Fruit fly (Drosophila melanogaster) whole organism, embryonic: Measurements from ENCODE around the gene CG7248.
A peak's percentile ranks its signal among the peaks of the same experiment; 100 is the strongest.

Experiments
- BEAF-32 ChIP-seq: fragments of 200-800 bp; sonication (Bioruptor generic); optimal IDR thresholded peaks from 3 replicates; lab custom pipeline; 2017; ENCODE audit warnings: missing biosample characterization, missing genetic modification characterization, mild to moderate bottlenecking, moderate library complexity, missing genetic modification reagents
- Bteb2 ChIP-seq: fragments of 200-800 bp; sonication (Bioruptor generic); optimal IDR thresholded peaks from 2 replicates; lab custom pipeline; 2016; ENCODE audit warnings: missing biosample characterization, missing genetic modification characterization
- CG10565 ChIP-seq: fragments of 200-800 bp; sonication (Bioruptor generic); optimal IDR thresholded peaks from 3 replicates; lab custom pipeline; 2016; ENCODE audit warnings: missing biosample characterization, mild to moderate bottlenecking, missing genetic modification characterization
- CG11085 ChIP-seq: fragments of 200-800 bp; sonication (Bioruptor generic); IDR thresholded peaks from 2 replicates; pipeline ENCODE4 v1.3.6; 2022; ENCODE audit warnings: missing biosample characterization, missing genetic modification characterization
- CG11723 ChIP-seq: fragments of 200-800 bp; sonication (Bioruptor generic); optimal IDR thresholded peaks from 2 replicates; lab custom pipeline; 2017; ENCODE audit warnings: missing biosample characterization, mild to moderate bottlenecking, missing genetic modification characterization
- CG12942 ChIP-seq: fragments of 200-800 bp; sonication (Bioruptor generic); optimal IDR thresholded peaks from 3 replicates; lab custom pipeline; 2016; ENCODE audit warnings: missing biosample characterization, missing genetic modification characterization
- CG14710 ChIP-seq: fragments of 200-800 bp; sonication (Bioruptor generic); optimal IDR thresholded peaks from 3 replicates; lab custom pipeline; 2019; ENCODE audit warnings: missing biosample characterization, mild to moderate bottlenecking, missing genetic modification characterization, moderate library complexity
- CG1603 ChIP-seq: fragments of 200-800 bp; sonication (Bioruptor generic); optimal IDR thresholded peaks from 2 replicates; lab custom pipeline; 2019; ENCODE audit warnings: missing biosample characterization, mild to moderate bottlenecking, missing genetic modification characterization, moderate library complexity
- CG16813 ChIP-seq: fragments of 200-800 bp; sonication (Bioruptor generic); IDR thresholded peaks from 3 replicates; pipeline ENCODE4 v1.3.6; 2022; ENCODE audit warnings: missing biosample characterization, missing genetic modification characterization; ENCODE audit not compliant: partially characterized antibody
- CG1832 ChIP-seq: fragments of 200-800 bp; sonication (Bioruptor generic); optimal IDR thresholded peaks from 2 replicates; lab custom pipeline; 2017; ENCODE audit warnings: missing biosample characterization, mild to moderate bottlenecking, missing genetic modification characterization, inconsistent platforms
- CG34422 ChIP-seq: fragments of 200-800 bp; sonication (Bioruptor generic); IDR thresholded peaks from 3 replicates; pipeline ENCODE4 v1.3.6; 2022; ENCODE audit warnings: missing biosample characterization, missing genetic modification characterization
- CG3995 ChIP-seq: fragments of 200-800 bp; sonication (Bioruptor generic); optimal IDR thresholded peaks from 3 replicates; lab custom pipeline; 2016; ENCODE audit warnings: missing biosample characterization, missing genetic modification characterization
- CG4854 ChIP-seq: fragments of 200-800 bp; sonication (Bioruptor generic); optimal IDR thresholded peaks from 2 replicates; lab custom pipeline; 2016; ENCODE audit warnings: missing biosample characterization, missing genetic modification characterization, inconsistent platforms
- CG6689 ChIP-seq: fragments of 200-800 bp; sonication (Bioruptor generic); IDR thresholded peaks from 2 replicates; pipeline ENCODE4 v1.3.6; 2022; ENCODE audit warnings: missing biosample characterization, missing genetic modification characterization
- CG6813 ChIP-seq: fragments of 200-800 bp; sonication (Bioruptor generic); optimal IDR thresholded peaks from 2 replicates; lab custom pipeline; 2017; ENCODE audit warnings: missing biosample characterization, missing genetic modification characterization, mild to moderate bottlenecking, moderate library complexity, missing genetic modification reagents
- CG7928 ChIP-seq: fragments of 200-800 bp; sonication (Bioruptor generic); optimal IDR thresholded peaks from 2 replicates; lab custom pipeline; 2017; ENCODE audit warnings: missing biosample characterization, mild to moderate bottlenecking, missing genetic modification characterization
- CG8281 ChIP-seq: fragments of 200-800 bp; sonication (Bioruptor generic); optimal IDR thresholded peaks from 2 replicates; lab custom pipeline; 2018; ENCODE audit warnings: missing biosample characterization, mild to moderate bottlenecking, missing genetic modification characterization, moderate library complexity
- CTCF ChIP-seq: fragments of 200-800 bp; sonication (Bioruptor generic); optimal IDR thresholded peaks from 2 replicates; lab custom pipeline; 2017; ENCODE audit warnings: missing biosample characterization, mild to moderate bottlenecking, missing genetic modification characterization, moderate library complexity
- D ChIP-seq, 2 experiments: fragments of 200-800 bp in 1 of 2; fragments of >200 bp in 1 of 2; sonication (Bioruptor generic) in 1 of 2; optimal IDR thresholded peaks; 2 replicates in 1 of 2; 3 replicates in 1 of 2; lab custom pipeline; 2017; ENCODE audit warnings: mild to moderate bottlenecking in 1 of 2, missing biosample characterization in 1 of 2, missing genetic modification characterization in 1 of 2, missing genetic modification reagents in 1 of 2
- Deaf1 ChIP-seq: fragments of 200-800 bp; optimal IDR thresholded peaks from 3 replicates; lab custom pipeline; 2019; ENCODE audit warnings: missing biosample characterization, mild to moderate bottlenecking, missing genetic modification characterization, moderate library complexity
- Dip2 ChIP-seq: fragments of 200-800 bp; sonication (Bioruptor generic); IDR thresholded peaks from 2 replicates; pipeline ENCODE4 v1.3.6; 2022; ENCODE audit warnings: missing biosample characterization, missing genetic modification characterization
- Dip3 ChIP-seq: fragments of 200-800 bp; sonication (Bioruptor generic); optimal IDR thresholded peaks from 3 replicates; lab custom pipeline; 2016; ENCODE audit warnings: missing biosample characterization, missing genetic modification characterization
- Eip74EF ChIP-seq, 2 experiments: fragments of 200-800 bp in 1 of 2; fragments of >200 bp in 1 of 2; sonication (Bioruptor generic) in 1 of 2; optimal IDR thresholded peaks; 2 replicates each; lab custom pipeline; 2017 to 2019; ENCODE audit warnings: missing biosample characterization in 2 of 2, missing genetic modification characterization in 2 of 2, mild to moderate bottlenecking in 1 of 2, moderate library complexity in 1 of 2
- Fer3 ChIP-seq: fragments of 200-800 bp; sonication (Bioruptor generic); optimal IDR thresholded peaks from 2 replicates; lab custom pipeline; 2018; ENCODE audit warnings: missing biosample characterization, mild to moderate bottlenecking, missing genetic modification characterization, moderate library complexity
- Gug ChIP-seq: fragments of 200-800 bp; sonication (Bioruptor generic); IDR thresholded peaks from 4 replicates; pipeline ENCODE4 v1.3.6; 2022; ENCODE audit warnings: missing biosample characterization, missing genetic modification characterization
- HmgD ChIP-seq: fragments of 200-800 bp; sonication (Bioruptor generic); optimal IDR thresholded peaks from 3 replicates; lab custom pipeline; 2016; ENCODE audit warnings: missing biosample characterization, missing genetic modification characterization
- Jarid2 ChIP-seq: fragments of 200-800 bp; sonication (Bioruptor generic); optimal IDR thresholded peaks from 3 replicates; lab custom pipeline; 2017; ENCODE audit warnings: mild to moderate bottlenecking, missing biosample characterization, missing genetic modification reagents, missing genetic modification characterization
- Lhr ChIP-seq: fragments of 200-800 bp; sonication (Bioruptor generic); optimal IDR thresholded peaks from 3 replicates; lab custom pipeline; 2017; ENCODE audit warnings: mild to moderate bottlenecking, missing biosample characterization, missing genetic modification reagents, missing genetic modification characterization
- MTF-1 ChIP-seq: fragments of 200-800 bp; sonication (Bioruptor generic); optimal IDR thresholded peaks from 2 replicates; lab custom pipeline; 2018; ENCODE audit warnings: missing biosample characterization, mild to moderate bottlenecking, missing genetic modification characterization, borderline replicate concordance
- Myb ChIP-seq: fragments of 200-800 bp; sonication (Bioruptor generic); optimal IDR thresholded peaks from 2 replicates; lab custom pipeline; 2016; ENCODE audit warnings: missing biosample characterization, missing genetic modification characterization
- Poxn ChIP-seq: fragments of 200-800 bp; sonication (Bioruptor generic); IDR thresholded peaks from 2 replicates; pipeline ENCODE4 v1.3.6; 2022; ENCODE audit warnings: missing biosample characterization, missing genetic modification characterization
- Usf ChIP-seq: fragments of 200-800 bp; sonication (Bioruptor generic); optimal IDR thresholded peaks from 2 replicates; lab custom pipeline; 2017; ENCODE audit warnings: missing genotype, missing biosample characterization, missing genetic modification characterization
- ab ChIP-seq: fragments of 200-800 bp; sonication (Bioruptor generic); optimal IDR thresholded peaks from 2 replicates; lab custom pipeline; 2016; ENCODE audit warnings: missing biosample characterization, missing genetic modification characterization
- bigmax ChIP-seq: fragments of 200-800 bp; sonication (Bioruptor generic); optimal IDR thresholded peaks from 2 replicates; lab custom pipeline; 2018; ENCODE audit warnings: missing biosample characterization, mild to moderate bottlenecking, missing genetic modification characterization
- cg ChIP-seq: fragments of 200-800 bp; sonication (Bioruptor generic); optimal IDR thresholded peaks from 3 replicates; lab custom pipeline; 2019; ENCODE audit warnings: missing biosample characterization, mild to moderate bottlenecking, missing genetic modification characterization, moderate library complexity
- crp ChIP-seq, 2 experiments: fragments of 200-800 bp; sonication (Bioruptor generic); optimal IDR thresholded peaks; 2 replicates in 1 of 2; 3 replicates in 1 of 2; lab custom pipeline; 2017; ENCODE audit warnings: missing biosample characterization in 2 of 2, missing genetic modification characterization in 2 of 2, mild to moderate bottlenecking in 1 of 2, moderate library complexity in 1 of 2
- ewg ChIP-seq: fragments of 200-800 bp; sonication (Bioruptor generic); optimal IDR thresholded peaks from 3 replicates; lab custom pipeline; 2017; ENCODE audit warnings: mild to moderate bottlenecking, missing biosample characterization, missing genetic modification reagents, missing genetic modification characterization
- exex ChIP-seq: fragments of 200-800 bp; sonication (Bioruptor generic); optimal IDR thresholded peaks from 4 replicates; lab custom pipeline; 2018; ENCODE audit warnings: missing biosample characterization, mild to moderate bottlenecking, missing genetic modification characterization, moderate library complexity
- fd96Cb ChIP-seq: fragments of 200-800 bp; sonication (Bioruptor generic); optimal IDR thresholded peaks from 2 replicates; lab custom pipeline; 2018; ENCODE audit warnings: missing biosample characterization, mild to moderate bottlenecking, missing genetic modification characterization, moderate library complexity
- mirr ChIP-seq: fragments of 200-800 bp; sonication (Bioruptor generic); optimal IDR thresholded peaks from 3 replicates; lab custom pipeline; 2018; ENCODE audit warnings: missing biosample characterization, mild to moderate bottlenecking, missing genetic modification characterization
- mld ChIP-seq: fragments of 200-800 bp; sonication (Bioruptor generic); IDR thresholded peaks from 3 replicates; pipeline ENCODE4 v1.3.6; 2022; ENCODE audit warnings: missing biosample characterization, missing genetic modification characterization; ENCODE audit not compliant: partially characterized antibody
- org-1 ChIP-seq: fragments of 200-800 bp; sonication (Bioruptor generic); optimal IDR thresholded peaks from 2 replicates; lab custom pipeline; 2017; ENCODE audit warnings: missing biosample characterization, missing genetic modification characterization
- pita ChIP-seq: fragments of 200-800 bp; sonication (Bioruptor generic); optimal IDR thresholded peaks from 2 replicates; lab custom pipeline; 2017; ENCODE audit warnings: missing biosample characterization, mild to moderate bottlenecking, missing genetic modification characterization
- salm ChIP-seq: fragments of 200-800 bp; sonication (Bioruptor generic); optimal IDR thresholded peaks from 2 replicates; lab custom pipeline; 2018; ENCODE audit warnings: missing biosample characterization, mild to moderate bottlenecking, missing genetic modification characterization
- sc ChIP-seq, 3 experiments: fragments of >200 bp in 2 of 3; fragments of 200-800 bp in 1 of 3; sonication (Bioruptor generic) in 1 of 3; optimal IDR thresholded peaks; 2 replicates in 2 of 3; 3 replicates in 1 of 3; lab custom pipeline; 2017; ENCODE audit warnings: mild to moderate bottlenecking in 1 of 3, missing biosample characterization in 1 of 3, missing genetic modification characterization in 1 of 3, missing genetic modification reagents in 1 of 3
- scrt ChIP-seq: fragments of 200-800 bp; sonication (Bioruptor generic); optimal IDR thresholded peaks from 2 replicates; lab custom pipeline; 2018; ENCODE audit warnings: missing biosample characterization, mild to moderate bottlenecking, missing genetic modification characterization, moderate library complexity
- sens ChIP-seq: fragments of 200-800 bp; sonication (Bioruptor generic); peaks from one replicate; lab custom pipeline; 2016; ENCODE audit warnings: missing biosample characterization, missing genetic modification characterization
- stwl ChIP-seq: fragments of 200-800 bp; sonication (Bioruptor generic); optimal IDR thresholded peaks from 3 replicates; lab custom pipeline; 2018; ENCODE audit warnings: missing biosample characterization, mild to moderate bottlenecking, missing genetic modification characterization, moderate library complexity

CG7248 gene

dm6 chr3L:11953783-11954182, at the start of gene CG7248:
Gene CG7248, plus strand, starts transcription at chr3L:11954083.
- no peak for TF ChIP-seq BEAF-32 (GFP tag; lab: Kevin White, UChicago)
- peak; percentile 70 for TF ChIP-seq exex (tag; lab: Kevin White, UChicago)

- no peak for TF ChIP-seq ewg (GFP tag; lab: Kevin White, UChicago)
- TF ChIP-seq Eip74EF (GFP tag; optimal IDR thresholded peaks at IDR 0.05; lab: Kevin White, UChicago) = peak in 1 of 2 experiments; percentile 25
- TF ChIP-seq CG7928 (GFP tag; lab: Kevin White, UChicago) = no peak
- no peak for TF ChIP-seq crp (GFP tag; optimal IDR thresholded peaks at IDR 0.05; lab: Kevin White, UChicago)
- TF ChIP-seq CG6689 (GFP tag; lab: Robert Waterston, UW) = peak; percentile 98
- TF ChIP-seq CG4854 = no peak
- TF ChIP-seq Jarid2 = no peak
- peak; percentile 24 for TF ChIP-seq CG1603
- no peak for TF ChIP-seq salm (tag; lab: Kevin White, UChicago)
- no peak for TF ChIP-seq Gug
- no peak for TF ChIP-seq CG16813 (GFP tag; lab: Robert Waterston, UW)
- TF ChIP-seq CG11723 (GFP tag; lab: Kevin White, UChicago) = no peak
- no peak for TF ChIP-seq CG11085 (GFP tag; lab: Robert Waterston, UW)
- no peak for TF ChIP-seq sc (optimal IDR thresholded peaks at IDR 0.05; lab: Kevin White, UChicago)
- no peak for TF ChIP-seq sc (GFP tag; optimal IDR thresholded peaks at IDR 0.05; lab: Kevin White, UChicago)
- no peak for TF ChIP-seq bigmax (GFP tag; lab: Kevin White, UChicago)
- TF ChIP-seq fd96Cb = no peak
- no peak for TF ChIP-seq mirr (GFP tag; lab: Kevin White, UChicago)
- no peak for TF ChIP-seq Fer3 (tag; lab: Kevin White, UChicago)
- TF ChIP-seq CG14710 (tag; lab: Kevin White, UChicago) = no peak
- TF ChIP-seq Usf (GFP tag; lab: Kevin White, UChicago) = no peak
- no peak for TF ChIP-seq CG6813
- TF ChIP-seq Deaf1 (tag; lab: Kevin White, UChicago) = no peak
- TF ChIP-seq CG3995 = no peak
- no peak for TF ChIP-seq Dip3 (GFP tag; lab: Kevin White, UChicago)
- no peak for TF ChIP-seq Dip2 (GFP tag; lab: Robert Waterston, UW)
- TF ChIP-seq org-1 (GFP tag; lab: Kevin White, UChicago) = no peak
- no peak for TF ChIP-seq HmgD (GFP tag; lab: Kevin White, UChicago)
- TF ChIP-seq scrt (GFP tag; lab: Kevin White, UChicago) = no peak
- TF ChIP-seq pita = peak; percentile 21
- no peak for TF ChIP-seq D (optimal IDR thresholded peaks at IDR 0.05; lab: Kevin White, UChicago)
- TF ChIP-seq D (GFP tag; optimal IDR thresholded peaks at IDR 0.05; lab: Kevin White, UChicago) = no peak
- no peak for TF ChIP-seq CG1832
- TF ChIP-seq cg = no peak
- TF ChIP-seq ab (GFP tag; lab: Kevin White, UChicago) = no peak
- TF ChIP-seq CTCF (GFP tag; lab: Kevin White, UChicago) = peak; percentile 47
- no peak for TF ChIP-seq Myb
- TF ChIP-seq Poxn (GFP tag; lab: Robert Waterston, UW) = no peak
- TF ChIP-seq sens = peak; percentile 62
- peak; percentile 18 for TF ChIP-seq Lhr (GFP tag; lab: Kevin White, UChicago)
- TF ChIP-seq CG8281 (tag; lab: Kevin White, UChicago) = peak; percentile 39
- TF ChIP-seq MTF-1 (GFP tag; lab: Kevin White, UChicago) = no peak
- TF ChIP-seq CG34422 (GFP tag; lab: Robert Waterston, UW) = no peak
- TF ChIP-seq stwl (tag; lab: Kevin White, UChicago) = peak; percentile 62
- TF ChIP-seq CG10565 (GFP tag; lab: Kevin White, UChicago) = no peak
- no peak for TF ChIP-seq CG12942 (GFP tag; lab: Kevin White, UChicago)
- TF ChIP-seq mld (GFP tag; lab: Robert Waterston, UW) = no peak
- no peak for TF ChIP-seq Bteb2 (GFP tag; lab: Kevin White, UChicago)
These were observed 35.7 kb upstream of the CG7248 start for dm6 chr3L:11918217-11918616.
